ENCODE assay signal across 2 fruit fly cellular contexts in the genomic region with DNA sequence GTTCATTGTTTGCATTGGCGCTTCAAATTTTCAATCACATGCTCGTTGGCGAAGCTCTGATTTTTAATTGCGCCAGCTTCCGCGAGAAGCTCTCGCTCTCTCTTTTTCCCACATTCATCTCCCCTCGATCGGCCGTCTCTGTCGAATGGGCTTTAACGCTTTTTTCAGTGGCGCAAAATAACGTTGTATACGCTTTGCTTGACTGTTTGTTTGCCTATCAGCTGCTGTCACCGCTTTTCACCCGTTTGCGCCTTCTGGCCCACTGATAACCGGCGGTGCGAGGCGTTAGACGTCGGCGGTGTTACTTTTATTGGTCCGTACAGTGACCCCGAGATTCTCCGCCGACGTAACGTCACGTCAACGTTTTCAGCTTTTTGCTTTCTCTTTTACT.
TF ChIP-seq lines count a peak whose summit lies in the region.

No protein-coding gene starts in this region.

TF ChIP-seq in whole organism, adult, 20 proteins besides CTCF, POLR2A, EP300 and RAD21 (continued from another document):
- no peak for TF ChIP-seq Hr96 (GFP tag; optimal IDR thresholded peaks at IDR 0.05; lab: Kevin White, UChicago)
- TF ChIP-seq cnc (optimal IDR thresholded peaks at IDR 0.05; lab: Kevin White, UChicago): no peak
- TF ChIP-seq CG7101 (tag; optimal IDR thresholded peaks at IDR 0.05; lab: Kevin White, UChicago): no peak

TF ChIP-seq in whole organism, embryonic, 481 proteins besides CTCF, POLR2A, EP300 and RAD21 (continued from another document):
- peak; percentile 1 for TF ChIP-seq CG15269 (tag; optimal IDR thresholded peaks at IDR 0.05; lab: Kevin White, UChicago)
- no peak for TF ChIP-seq prd (optimal IDR thresholded peaks at IDR 0.05; lab: Kevin White, UChicago)
- TF ChIP-seq prd (GFP tag; IDR thresholded peaks at IDR 0.05; lab: Robert Waterston, UW): no peak
- peak; percentile 32 for TF ChIP-seq CG1832 (GFP tag; optimal IDR thresholded peaks at IDR 0.05; lab: Kevin White, UChicago)
- peak in 1 of 2 experiments; percentile 33 for TF ChIP-seq Hr78 (GFP tag; optimal IDR thresholded peaks at IDR 0.05; lab: Kevin White, UChicago)
- no peak for TF ChIP-seq gce (GFP tag; IDR thresholded peaks at IDR 0.05; lab: Robert Waterston, UW)
- peak; percentile 19 for TF ChIP-seq cwo (GFP tag; optimal IDR thresholded peaks at IDR 0.05; lab: Kevin White, UChicago)
- TF ChIP-seq ken (GFP tag; IDR thresholded peaks at IDR 0.05; lab: Robert Waterston, UW): 0 out of 3 replicates have a peak, but pooled peaks have one; percentile 33
- TF ChIP-seq CG4617 (GFP tag; optimal IDR thresholded peaks at IDR 0.05; lab: Kevin White, UChicago; ENCODE audit: borderline replicate concordance): no peak
- TF ChIP-seq CG4404 (GFP tag; IDR thresholded peaks at IDR 0.05; lab: Robert Waterston, UW): no peak
- TF ChIP-seq sob (GFP tag; IDR thresholded peaks at IDR 0.05; lab: Robert Waterston, UW): no peak
- TF ChIP-seq CG6854 (GFP tag; optimal IDR thresholded peaks at IDR 0.05; lab: Kevin White, UChicago): no peak
- TF ChIP-seq Dll (GFP tag; IDR thresholded peaks at IDR 0.05; lab: Robert Waterston, UW; ENCODE audit: partially characterized antibody): no peak
- TF ChIP-seq Adf1 (GFP tag; IDR thresholded peaks at IDR 0.05; lab: Robert Waterston, UW): peak; percentile 64; the same call in 1 of the 2 replicates
- no peak for TF ChIP-seq gt (GFP tag; IDR thresholded peaks at IDR 0.05; lab: Robert Waterston, UW)
- no peak for TF ChIP-seq sima (GFP tag; optimal IDR thresholded peaks at IDR 0.05; lab: Kevin White, UChicago)
- no peak for TF ChIP-seq Mes4 (GFP tag; optimal IDR thresholded peaks at IDR 0.05; lab: Kevin White, UChicago)
- peak; percentile 20 for TF ChIP-seq kni (GFP tag; optimal IDR thresholded peaks at IDR 0.05; lab: Kevin White, UChicago)
- no peak for TF ChIP-seq CG10209 (GFP tag; optimal IDR thresholded peaks at IDR 0.05; lab: Kevin White, UChicago)
- TF ChIP-seq CG2199 (GFP tag; IDR thresholded peaks at IDR 0.05; lab: Robert Waterston, UW): 0 out of 3 replicates have a peak, but pooled peaks have one; percentile 38
- peak; percentile 78 for TF ChIP-seq Med (GFP tag; lab: Kevin White, UChicago)
- TF ChIP-seq CG12769 (tag; optimal IDR thresholded peaks at IDR 0.05; lab: Kevin White, UChicago): peak; percentile 16
- TF ChIP-seq crol (GFP tag; IDR thresholded peaks at IDR 0.05; lab: Robert Waterston, UW): peak; percentile 86
- TF ChIP-seq oc (tag; optimal IDR thresholded peaks at IDR 0.05; lab: Kevin White, UChicago): peak; percentile 13
- TF ChIP-seq CG11560 (tag; IDR thresholded peaks at IDR 0.05; lab: Robert Waterston, UW): no peak
- TF ChIP-seq CG13123 (GFP tag; optimal IDR thresholded peaks at IDR 0.05; lab: Kevin White, UChicago): no peak
- TF ChIP-seq lab (GFP tag; optimal IDR thresholded peaks at IDR 0.05; lab: Kevin White, UChicago): peak; percentile 21
- peak; percentile 6 for TF ChIP-seq CG15479 (GFP tag; optimal IDR thresholded peaks at IDR 0.05; lab: Kevin White, UChicago)
- no peak for TF ChIP-seq kay (GFP tag; optimal IDR thresholded peaks at IDR 0.05; lab: Kevin White, UChicago)
- TF ChIP-seq GATAe (GFP tag; conservative IDR thresholded peaks at IDR 0.05; lab: Robert Waterston, UW): peak; percentile 51
- no peak for TF ChIP-seq CG8388 (GFP tag; optimal IDR thresholded peaks at IDR 0.05; lab: Kevin White, UChicago)
- peak; percentile 50 for TF ChIP-seq Blimp-1 (GFP tag; optimal IDR thresholded peaks at IDR 0.05; lab: Kevin White, UChicago)
- TF ChIP-seq Atf6 (GFP tag; IDR thresholded peaks at IDR 0.05; lab: Robert Waterston, UW): 0 out of 2 replicates have a peak, but pooled peaks have one; percentile 16
- peak; percentile 3 for TF ChIP-seq CG15514 (GFP tag; optimal IDR thresholded peaks at IDR 0.05; lab: Kevin White, UChicago)
- peak; percentile 72 for TF ChIP-seq sug (tag; optimal IDR thresholded peaks at IDR 0.05; lab: Kevin White, UChicago)
- 0 out of 2 replicates have a peak, but pooled peaks have one; percentile 19 for TF ChIP-seq CG9932 (GFP tag; IDR thresholded peaks at IDR 0.05; lab: Robert Waterston, UW)
- TF ChIP-seq CG9437 (GFP tag; optimal IDR thresholded peaks at IDR 0.05; lab: Kevin White, UChicago): no peak
- peak; percentile 58 for TF ChIP-seq CG3995 (GFP tag; optimal IDR thresholded peaks at IDR 0.05; lab: Kevin White, UChicago)
- TF ChIP-seq CG10543 (GFP tag; optimal IDR thresholded peaks at IDR 0.05; lab: Kevin White, UChicago): peak; percentile 15
- TF ChIP-seq vvl (GFP tag; IDR thresholded peaks at IDR 0.05; lab: Robert Waterston, UW): peak; percentile 29; the same call in 1 of the 2 replicates
- no peak for TF ChIP-seq CG12236 (GFP tag; optimal IDR thresholded peaks at IDR 0.05; lab: Kevin White, UChicago)
- peak; percentile 34 for TF ChIP-seq HmgZ (tag; optimal IDR thresholded peaks at IDR 0.05; lab: Kevin White, UChicago)
- TF ChIP-seq ftz-f1 (GFP tag; optimal IDR thresholded peaks at IDR 0.05; lab: Kevin White, UChicago): peak; percentile 7
- TF ChIP-seq YL-1 (GFP tag; optimal IDR thresholded peaks at IDR 0.05; lab: Kevin White, UChicago): no peak
- 0 out of 3 replicates have a peak, but pooled peaks have one; percentile 35 for TF ChIP-seq ci (GFP tag; IDR thresholded peaks at IDR 0.05; lab: Robert Waterston, UW)
- 0 out of 3 replicates have a peak, but pooled peaks have one; percentile 32 for TF ChIP-seq CG11456 (GFP tag; IDR thresholded peaks at IDR 0.05; lab: Robert Waterston, UW)
- 0 out of 2 replicates have a peak, but pooled peaks have one; percentile 14 for TF ChIP-seq CG14441 (GFP tag; IDR thresholded peaks at IDR 0.05; lab: Robert Waterston, UW)
- TF ChIP-seq sd (tag; optimal IDR thresholded peaks at IDR 0.05; lab: Kevin White, UChicago): peak; percentile 27
